Worm (Caenorhabditis elegans) whole organism, L4/young adult: ENCODE measurements around the gene srp-2.
A peak's percentile ranks its signal among the peaks of the same experiment; 100 is the strongest.

ENCODE experiments used
- W03F9.2 ChIP-seq: fragments of 150-350 bp; optimal IDR thresholded peaks from 2 replicates; lab custom pipeline; 2014; ENCODE audit warnings: missing biosample characterization, missing genetic modification characterization
- dao-5 ChIP-seq: sonication (generic microtip); optimal IDR thresholded peaks from 2 replicates; lab custom pipeline; 2016; ENCODE audit warnings: missing genotype, missing genetic modification characterization, moderate library complexity, missing compliant biosample characterization
- him-1 ChIP-seq: sonication (generic microtip); optimal IDR thresholded peaks from 2 replicates; lab custom pipeline; 2016; ENCODE audit warnings: missing genotype, missing genetic modification reagents, missing genetic modification characterization, missing compliant biosample characterization

Gene srp-2

DNA sequence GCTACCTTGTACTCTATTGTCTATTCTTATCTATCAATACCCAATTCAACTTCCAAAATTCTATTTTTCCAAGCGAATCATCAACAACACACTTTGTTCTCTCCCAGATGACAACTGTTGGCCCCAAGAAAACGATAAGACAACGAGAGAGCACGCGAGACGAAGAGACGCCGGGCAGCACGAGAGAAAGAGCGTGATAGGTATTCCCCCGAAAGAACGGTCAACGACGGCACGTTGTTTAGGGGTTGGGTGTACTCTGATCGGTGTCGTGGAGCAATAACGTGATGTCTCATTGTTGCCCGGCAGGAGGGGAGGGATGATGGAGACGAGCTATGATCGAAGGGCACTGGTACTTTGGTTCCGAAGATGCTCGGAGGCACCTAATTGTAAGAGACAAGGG lies 31.1 kb upstream of the srp-2 start:
- TF ChIP-seq W03F9.2 (peak; percentile 41), him-1 (tag; lab: Kevin White, UChicago) (no peak)

DNA sequence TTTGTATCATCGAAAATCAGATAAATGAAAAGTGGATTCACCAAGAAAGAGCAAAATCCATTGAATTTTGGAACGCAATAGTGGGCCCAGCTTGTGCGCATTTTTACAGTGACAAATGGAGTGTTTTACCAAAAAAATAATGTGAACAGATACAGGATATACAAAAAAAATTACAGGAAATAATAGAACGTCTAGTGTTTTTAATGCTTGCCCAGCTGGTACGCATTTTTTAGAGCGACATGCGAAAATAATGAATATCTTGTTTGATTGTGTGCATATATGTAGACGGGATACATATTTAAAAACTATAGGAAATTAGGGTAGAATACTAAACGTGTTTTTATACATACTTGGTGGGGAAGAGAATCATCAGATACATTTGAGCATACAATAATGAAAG lies 26.3 kb upstream of the srp-2 start, which contains the start of gene srj-25:
srj-25 (minus strand) TSS at position 101 of the 400 bp plus-strand sequence.
- TF ChIP-seq dao-5 (tag; lab: Kevin White, UChicago), result no peak
- no peak for TF ChIP-seq him-1 (tag; lab: Kevin White, UChicago)
- no peak for TF ChIP-seq W03F9.2

DNA sequence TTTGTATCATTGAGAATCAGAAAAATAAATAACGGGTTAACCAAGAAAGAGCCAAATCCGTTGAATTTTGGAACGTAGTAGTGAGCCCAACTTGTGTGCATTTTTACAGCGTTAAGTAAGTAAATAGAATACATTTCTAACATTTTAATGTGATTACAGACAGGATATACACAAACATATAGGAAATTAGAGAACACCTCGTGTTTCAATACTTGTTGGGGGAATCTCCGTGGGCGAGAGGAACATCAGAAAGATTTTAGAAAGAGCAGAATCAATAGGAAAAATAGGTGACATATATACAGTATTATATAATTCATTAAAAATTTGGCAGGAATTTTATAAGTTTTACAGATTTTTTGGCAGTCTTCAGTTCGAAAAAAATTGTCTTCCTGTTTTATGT lies 23.7 kb upstream of the srp-2 start, which contains the start of gene srj-24:
srj-24 (minus strand) TSS at position 101 of the 400 bp plus-strand sequence.
- no peak for TF ChIP-seq W03F9.2
- TF ChIP-seq him-1 (tag; lab: Kevin White, UChicago), result no peak
- TF ChIP-seq dao-5 (tag; lab: Kevin White, UChicago), result no peak

DNA sequence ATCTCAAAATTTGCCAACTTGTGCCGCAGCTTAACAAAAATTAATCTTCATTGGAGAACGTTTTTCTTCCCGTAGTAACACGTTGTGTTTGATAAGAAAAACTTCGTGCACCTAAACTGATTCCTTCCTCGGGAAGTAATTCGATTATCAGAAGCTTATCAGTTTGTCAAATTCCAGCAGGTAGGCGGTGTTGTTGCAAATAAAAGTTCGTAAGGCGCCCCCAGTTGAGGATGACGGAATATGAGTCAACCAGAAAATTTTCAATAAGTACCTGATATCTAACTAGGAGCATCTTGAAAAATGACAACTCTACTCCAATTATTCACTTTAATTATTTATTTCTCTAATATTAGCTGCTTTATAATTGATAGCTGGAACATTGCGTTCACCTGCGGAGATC lies 20.6 kb upstream of the srp-2 start, which contains the start of gene C05E4.7:
C05E4.7 (plus strand) TSS at position 301 of the 400 bp plus-strand sequence.
- TF ChIP-seq W03F9.2 (no peak), dao-5 (tag; lab: Kevin White, UChicago) (no peak), him-1 (tag; lab: Kevin White, UChicago) (no peak)

DNA sequence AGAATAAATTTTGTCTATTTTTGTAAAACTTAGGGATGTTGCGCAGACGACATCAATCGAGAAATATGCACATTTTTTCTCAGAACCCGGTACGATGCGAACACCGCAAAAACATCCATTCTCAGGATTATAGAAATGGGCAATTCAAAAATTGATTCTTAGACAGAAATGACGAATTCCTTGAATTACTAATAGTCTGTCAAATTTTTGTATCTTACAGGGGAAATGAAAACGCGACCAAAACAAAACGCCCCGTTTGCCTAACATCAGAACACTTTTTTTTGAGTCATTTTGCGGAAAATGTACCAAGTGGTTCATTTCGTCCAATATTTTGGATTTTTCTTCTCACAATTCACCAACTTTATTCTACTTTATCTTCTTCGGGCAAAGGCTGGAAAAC lies 19.1 kb upstream of the srp-2 start, which contains the start of gene str-134:
str-134 (plus strand) TSS at position 301 of the 400 bp plus-strand sequence.
- TF ChIP-seq W03F9.2 (no peak), dao-5 (tag; lab: Kevin White, UChicago) (no peak), him-1 (tag; lab: Kevin White, UChicago) (no peak)

DNA sequence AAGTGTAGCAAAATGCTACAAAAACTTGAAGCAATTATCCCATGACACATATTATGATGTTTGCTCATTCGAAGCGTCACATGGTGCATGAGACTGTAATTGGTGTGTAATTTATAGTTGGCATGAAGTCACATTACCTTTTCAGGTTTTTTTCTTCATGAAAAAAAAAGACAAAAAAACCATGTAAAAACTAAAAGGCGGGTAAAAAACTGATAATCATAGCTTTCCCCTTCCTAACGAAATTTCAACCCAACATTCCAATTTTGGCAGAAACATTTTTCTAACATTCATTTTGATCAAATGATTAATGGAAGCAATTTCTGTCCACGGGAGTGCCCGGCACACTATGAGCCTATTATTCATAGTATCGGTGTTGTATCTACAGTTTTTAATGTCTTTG lies 14.4 kb upstream of the srp-2 start, which contains the start of gene sri-4:
sri-4 (plus strand) TSS at position 301 of the 400 bp plus-strand sequence.
- TF ChIP-seq him-1 (tag; lab: Kevin White, UChicago), result no peak
- no peak for TF ChIP-seq dao-5 (tag; lab: Kevin White, UChicago)
- TF ChIP-seq W03F9.2, result no peak

DNA sequence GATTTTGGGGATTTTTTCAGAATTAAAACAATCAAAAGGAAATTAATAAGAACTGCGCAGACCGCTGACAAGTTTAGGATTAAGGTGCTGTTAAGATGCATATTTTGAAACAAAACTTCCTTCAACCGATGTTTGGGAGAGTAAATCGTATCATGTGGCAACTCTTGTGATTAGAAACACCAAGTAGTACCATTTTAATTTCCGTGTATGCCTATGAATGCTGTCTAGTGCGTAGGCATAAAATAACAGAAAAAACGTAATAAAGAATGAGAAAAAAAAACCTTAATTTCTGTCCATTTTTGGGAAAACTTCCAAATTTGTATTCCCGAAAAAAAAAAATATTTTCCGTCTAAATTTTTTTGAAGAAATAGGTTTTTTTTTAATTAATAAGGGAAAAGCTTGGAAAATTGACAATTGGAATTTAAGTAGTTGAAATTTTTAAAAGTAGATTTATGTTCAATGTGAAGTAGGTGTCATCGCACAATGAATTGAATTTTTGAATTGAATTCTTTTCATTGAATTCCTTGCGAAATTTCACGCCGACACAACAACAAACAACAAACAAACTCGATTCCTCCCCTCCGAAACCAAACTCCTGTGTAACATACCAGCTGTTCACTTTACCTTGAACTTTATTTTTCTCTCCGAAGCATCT lies 9.6 kb upstream of the srp-2 start, which contains the start of the genes str-262 and srp-1:
str-262 (minus strand) TSS at position 101 of the 655 bp plus-strand sequence.
srp-1 (plus strand) TSS at position 605 of the 655 bp plus-strand sequence.
- no peak for TF ChIP-seq W03F9.2
- TF ChIP-seq him-1 (tag; lab: Kevin White, UChicago), result no peak
- no peak for TF ChIP-seq dao-5 (tag; lab: Kevin White, UChicago)

DNA sequence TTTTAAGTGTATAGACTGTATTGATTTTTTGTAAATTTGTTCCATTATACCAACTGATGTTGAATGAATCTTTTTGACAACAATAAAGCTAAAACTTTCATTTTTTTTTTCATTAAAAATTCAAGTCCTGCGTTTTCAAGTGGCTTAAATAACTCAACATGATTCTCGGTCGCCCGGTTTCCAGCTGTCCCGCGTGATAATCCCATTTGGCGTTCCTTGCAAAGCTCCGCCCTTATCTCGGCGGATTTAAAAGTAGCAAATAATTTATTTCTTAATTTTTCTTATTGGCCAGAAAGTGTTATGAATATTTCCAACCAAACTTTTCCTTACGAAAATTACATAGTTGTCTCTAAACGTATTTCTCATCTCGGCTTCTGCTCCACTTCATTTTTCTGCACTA lies 6.3 kb upstream of the srp-2 start, which contains the start of gene str-20:
str-20 (plus strand) TSS at position 301 of the 400 bp plus-strand sequence.
- TF ChIP-seq him-1 (tag; lab: Kevin White, UChicago) (no peak), W03F9.2 (no peak), dao-5 (tag; lab: Kevin White, UChicago) (no peak)

DNA sequence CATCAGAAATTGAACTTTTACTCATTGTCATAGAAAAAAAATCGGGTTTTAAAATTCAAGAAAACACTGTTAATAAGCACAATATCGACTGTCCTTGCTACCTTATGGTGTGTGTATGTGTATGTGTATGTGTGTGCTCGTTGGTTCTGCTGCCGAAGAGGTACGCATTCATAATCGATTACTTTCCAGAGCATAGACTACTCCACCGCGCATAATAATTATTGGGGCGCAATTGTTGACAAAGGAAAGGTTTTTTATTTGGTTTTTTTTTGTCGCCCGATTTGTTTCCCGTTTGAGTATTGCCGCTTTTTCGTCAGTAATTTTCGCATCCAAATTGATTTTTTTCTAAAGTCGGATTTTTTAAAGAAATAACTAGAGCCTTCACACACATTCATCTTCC lies 1.2 kb upstream of the srp-2 start, which contains the start of gene C05E4.15:
C05E4.15 (minus strand) TSS at position 101 of the 400 bp plus-strand sequence.
- no peak for TF ChIP-seq him-1 (tag; lab: Kevin White, UChicago)
- no peak for TF ChIP-seq W03F9.2
- no peak for TF ChIP-seq dao-5 (tag; lab: Kevin White, UChicago)

DNA sequence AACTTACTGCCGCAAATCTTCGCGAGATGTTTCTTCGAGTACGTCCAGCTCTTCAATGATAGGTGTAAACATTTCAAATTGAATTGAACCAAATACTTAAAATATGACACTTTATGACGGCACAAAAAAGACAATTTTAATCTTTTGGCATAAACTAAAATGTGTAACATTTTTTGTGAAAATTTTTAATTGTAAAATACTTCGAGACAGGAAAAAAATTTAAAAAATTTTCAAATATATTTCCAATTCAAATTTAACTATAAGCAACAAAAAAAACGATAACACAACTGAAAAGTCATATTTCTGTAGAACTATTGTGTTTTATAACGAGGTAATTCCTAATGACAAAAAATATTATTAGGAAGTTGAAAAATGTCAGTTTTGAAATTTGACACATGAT lies 558 bp upstream of the srp-2 start, which contains the start of gene C05E4.12:
C05E4.12 (minus strand) TSS at position 101 of the 400 bp plus-strand sequence.
- no peak for TF ChIP-seq W03F9.2
- no peak for TF ChIP-seq him-1 (tag; lab: Kevin White, UChicago)
- TF ChIP-seq dao-5 (tag; lab: Kevin White, UChicago), result no peak

DNA sequence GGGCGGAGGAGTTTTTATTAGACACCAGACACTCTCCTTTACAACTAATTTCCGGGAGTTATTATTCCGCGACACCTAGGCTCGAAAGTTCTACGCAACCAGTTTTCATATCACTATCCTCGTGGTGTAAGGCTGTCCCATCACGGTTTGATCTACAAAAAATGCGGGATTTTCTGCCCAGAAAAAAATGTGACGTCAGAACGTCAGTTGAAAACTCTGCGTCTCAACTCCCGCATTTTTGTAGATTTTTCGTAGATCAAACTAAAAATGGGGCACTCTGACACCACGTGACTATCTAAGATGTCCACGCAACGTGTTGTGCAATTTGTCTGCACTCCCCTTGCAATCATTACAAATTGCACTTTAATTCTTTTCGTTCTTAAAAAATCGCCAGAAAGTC lies 2.3 kb downstream of the srp-2 start, which contains the start of gene str-238:
str-238 (plus strand) TSS at position 301 of the 400 bp plus-strand sequence.
- TF ChIP-seq him-1 (tag; lab: Kevin White, UChicago), result no peak
- no peak for TF ChIP-seq dao-5 (tag; lab: Kevin White, UChicago)
- TF ChIP-seq W03F9.2, result no peak

DNA sequence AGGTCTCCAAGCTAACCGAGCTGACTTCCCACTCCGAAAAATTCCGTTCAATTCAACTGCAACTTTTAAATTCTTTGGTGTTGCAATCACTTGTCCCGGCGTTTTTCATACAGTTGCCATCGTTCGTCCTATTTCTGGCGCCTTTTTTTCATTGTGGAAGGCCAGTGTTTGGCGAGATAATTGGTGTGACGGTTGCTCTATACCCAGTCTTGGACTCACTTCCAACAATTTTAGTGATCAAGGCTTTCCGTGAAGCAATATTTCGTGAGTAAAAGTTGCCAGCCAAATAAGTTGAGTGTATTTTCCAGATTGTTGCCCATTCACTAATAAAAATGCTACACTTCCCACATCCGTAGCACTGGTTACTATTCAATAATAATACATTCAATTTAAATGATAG lies 9.8 kb downstream of the srp-2 start:
- TF ChIP-seq dao-5 (tag; lab: Kevin White, UChicago) (no peak), W03F9.2 (no peak), him-1 (tag; lab: Kevin White, UChicago) (no peak)

DNA sequence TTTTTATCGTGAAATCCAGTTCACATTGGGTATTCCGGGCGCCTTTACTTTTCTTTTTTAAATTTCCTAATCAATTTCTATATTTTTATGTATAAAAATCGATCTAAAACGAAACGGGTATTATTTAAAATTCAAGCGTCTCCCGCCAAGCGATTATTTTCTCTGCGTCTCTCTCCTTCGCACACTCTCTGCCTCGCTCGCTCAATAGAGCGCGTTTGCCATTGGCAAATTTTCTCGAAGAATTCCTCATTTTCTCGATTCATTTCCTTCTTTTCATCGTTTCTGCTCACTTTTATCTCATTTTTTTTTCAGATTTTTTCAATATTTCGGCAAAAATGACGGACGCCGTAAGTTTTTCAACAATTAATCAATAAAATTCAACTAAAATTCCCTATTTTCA lies 10.8 kb downstream of the srp-2 start, which contains the start of gene sti-1:
sti-1 (plus strand) TSS at position 263 of the 400 bp plus-strand sequence.
- TF ChIP-seq him-1 (tag; lab: Kevin White, UChicago), result no peak
- no peak for TF ChIP-seq dao-5 (tag; lab: Kevin White, UChicago)
- peak; percentile 79 for TF ChIP-seq W03F9.2

DNA sequence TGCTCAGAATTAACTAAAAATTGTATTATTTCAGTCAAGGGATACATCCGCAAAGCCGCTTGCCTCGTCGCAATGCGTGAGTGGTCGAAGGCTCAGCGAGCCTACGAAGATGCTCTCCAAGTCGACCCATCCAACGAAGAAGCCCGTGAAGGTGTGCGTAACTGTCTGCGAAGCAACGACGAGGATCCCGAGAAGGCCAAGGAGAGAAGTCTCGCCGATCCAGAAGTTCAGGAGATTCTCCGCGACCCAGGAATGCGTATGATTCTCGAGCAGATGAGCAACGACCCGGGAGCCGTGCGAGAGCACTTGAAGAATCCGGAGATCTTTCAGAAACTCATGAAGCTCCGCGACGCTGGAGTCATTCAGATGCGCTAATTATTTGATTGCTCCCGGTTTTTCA lies 11.9 kb downstream of the srp-2 start:
- no peak for TF ChIP-seq him-1 (tag; lab: Kevin White, UChicago)
- no peak for TF ChIP-seq W03F9.2
- no peak for TF ChIP-seq dao-5 (tag; lab: Kevin White, UChicago)
